Fruit fly (Drosophila melanogaster) whole organism, prepupa: ENCODE measurements around the gene Ubi-p63E.
A peak's percentile ranks its signal among the peaks of the same experiment; 100 is the strongest.

Experiments used
- Blimp-1 ChIP-seq: fragments of 200-800 bp; sonication (Bioruptor generic); optimal IDR thresholded peaks from 3 replicates; lab custom pipeline; 2017; ENCODE audit warnings: missing biosample characterization, missing genetic modification characterization, mild to moderate bottlenecking, moderate library complexity, missing genetic modification reagents
- CG10631 ChIP-seq: fragments of 200-800 bp; sonication (Bioruptor generic); optimal IDR thresholded peaks from 2 replicates; lab custom pipeline; 2016; ENCODE audit warnings: missing biosample characterization, missing genetic modification characterization
- CG10669 ChIP-seq: fragments of 200-800 bp; sonication (Bioruptor generic); optimal IDR thresholded peaks from 3 replicates; lab custom pipeline; 2018; ENCODE audit warnings: missing biosample characterization, mild to moderate bottlenecking, missing genetic modification characterization, moderate library complexity
- CG11294 ChIP-seq: fragments of 200-800 bp; sonication (Bioruptor generic); IDR thresholded peaks from 2 replicates; pipeline ENCODE4 v1.3.6; 2022; ENCODE audit warnings: missing biosample characterization, missing genetic modification characterization
- CG11762 ChIP-seq: fragments of 200-800 bp; sonication (Bioruptor generic); optimal IDR thresholded peaks from 3 replicates; lab custom pipeline; 2016; ENCODE audit warnings: missing biosample characterization, missing genetic modification characterization; ENCODE audit not compliant: insufficient read depth
- CG11902 ChIP-seq: fragments of 200-800 bp; sonication (Bioruptor generic); optimal IDR thresholded peaks from 3 replicates; lab custom pipeline; 2016; ENCODE audit warnings: missing biosample characterization, missing genetic modification characterization
- CG15336 ChIP-seq: fragments of 200-800 bp; sonication (Bioruptor generic); IDR thresholded peaks from 2 replicates; pipeline ENCODE4 v1.3.6; 2022; ENCODE audit warnings: missing biosample characterization, missing genetic modification characterization
- CG1621 ChIP-seq: fragments of 200-800 bp; sonication (Bioruptor generic); optimal IDR thresholded peaks from 3 replicates; lab custom pipeline; 2018; ENCODE audit warnings: missing biosample characterization, mild to moderate bottlenecking, missing genetic modification characterization
- CG3032 ChIP-seq: fragments of 200-800 bp; optimal IDR thresholded peaks from 2 replicates; lab custom pipeline; 2019; ENCODE audit warnings: missing biosample characterization, mild to moderate bottlenecking, missing genetic modification characterization, moderate library complexity
- CG32006 ChIP-seq: fragments of 200-800 bp; sonication (Bioruptor generic); optimal IDR thresholded peaks from 3 replicates; lab custom pipeline; 2017; ENCODE audit warnings: missing biosample characterization, mild to moderate bottlenecking, missing genetic modification characterization
- CG34406 ChIP-seq: fragments of 200-800 bp; sonication (Bioruptor generic); optimal IDR thresholded peaks from 3 replicates; lab custom pipeline; 2016; ENCODE audit warnings: missing biosample characterization, missing genetic modification characterization
- CG4318 ChIP-seq: fragments of 200-800 bp; sonication (Bioruptor generic); optimal IDR thresholded peaks from 3 replicates; lab custom pipeline; 2017; ENCODE audit warnings: missing biosample characterization, mild to moderate bottlenecking, missing genetic modification characterization
- CG6276 ChIP-seq: fragments of 200-800 bp; sonication (Bioruptor generic); optimal IDR thresholded peaks from 2 replicates; lab custom pipeline; 2017; ENCODE audit warnings: missing biosample characterization, mild to moderate bottlenecking, missing genetic modification characterization
- CG6792 ChIP-seq: fragments of 200-800 bp; sonication (Bioruptor generic); optimal IDR thresholded peaks from 3 replicates; lab custom pipeline; 2016; ENCODE audit warnings: missing biosample characterization, missing genetic modification characterization
- CG6808 ChIP-seq: fragments of 200-800 bp; sonication (Bioruptor generic); optimal IDR thresholded peaks from 3 replicates; lab custom pipeline; 2017; ENCODE audit warnings: missing biosample characterization, missing genetic modification characterization, mild to moderate bottlenecking, moderate library complexity, missing genetic modification reagents
- CG6854 ChIP-seq: fragments of 200-800 bp; sonication (Bioruptor generic); optimal IDR thresholded peaks from 2 replicates; lab custom pipeline; 2017; ENCODE audit warnings: missing biosample characterization, mild to moderate bottlenecking, missing genetic modification characterization
- CG7368 ChIP-seq: fragments of 200-800 bp; sonication (Bioruptor generic); optimal IDR thresholded peaks from 3 replicates; lab custom pipeline; 2016; ENCODE audit warnings: missing biosample characterization, missing genetic modification characterization
- CG8632 ChIP-seq: fragments of 200-800 bp; sonication (Bioruptor generic); optimal IDR thresholded peaks from 3 replicates; lab custom pipeline; 2016; ENCODE audit warnings: missing biosample characterization, missing genetic modification characterization
- CG9139 ChIP-seq: fragments of 200-800 bp; sonication (Bioruptor generic); optimal IDR thresholded peaks from 3 replicates; lab custom pipeline; 2017; ENCODE audit warnings: missing biosample characterization, mild to moderate bottlenecking, missing genetic modification characterization
- Eip78C ChIP-seq: fragments of 200-800 bp; sonication (Bioruptor generic); peaks from one replicate; lab custom pipeline; 2016; ENCODE audit warnings: missing biosample characterization, missing genetic modification characterization
- Eip93F ChIP-seq: fragments of 200-800 bp; sonication (Bioruptor generic); optimal IDR thresholded peaks from 2 replicates; lab custom pipeline; 2016; ENCODE audit warnings: missing biosample characterization, mild to moderate bottlenecking, missing genetic modification characterization
- Ets21C ChIP-seq: fragments of 200-800 bp; sonication (Bioruptor generic); optimal IDR thresholded peaks from 3 replicates; lab custom pipeline; 2016; ENCODE audit warnings: missing biosample characterization, missing genetic modification characterization
- Ets96B ChIP-seq: fragments of 200-800 bp; optimal IDR thresholded peaks from 2 replicates; lab custom pipeline; 2019; ENCODE audit warnings: missing biosample characterization, mild to moderate bottlenecking, missing genetic modification characterization, moderate library complexity
- Hr38 ChIP-seq: sonication (Bioruptor generic); optimal IDR thresholded peaks from 2 replicates; lab custom pipeline; 2016; ENCODE audit warnings: missing biosample characterization, missing genetic modification characterization
- Hr39 ChIP-seq: fragments of 200-800 bp; sonication (Bioruptor generic); optimal IDR thresholded peaks from 2 replicates; lab custom pipeline; 2016; ENCODE audit warnings: missing biosample characterization, missing genetic modification characterization
- Lpt ChIP-seq: fragments of 200-800 bp; sonication (Bioruptor generic); optimal IDR thresholded peaks from 3 replicates; lab custom pipeline; 2016; ENCODE audit warnings: missing biosample characterization, missing genetic modification characterization
- OdsH ChIP-seq: fragments of 200-800 bp; sonication (Bioruptor generic); optimal IDR thresholded peaks from 3 replicates; lab custom pipeline; 2016; ENCODE audit warnings: missing biosample characterization, missing genetic modification characterization
- Smox ChIP-seq: fragments of 200-800 bp; sonication (Bioruptor generic); optimal IDR thresholded peaks from 3 replicates; lab custom pipeline; 2016; ENCODE audit warnings: missing biosample characterization, missing genetic modification characterization
- Sox102F ChIP-seq: fragments of 200-800 bp; sonication (Bioruptor generic); optimal IDR thresholded peaks from 2 replicates; lab custom pipeline; 2016; ENCODE audit warnings: missing biosample characterization, mild to moderate bottlenecking, missing genetic modification characterization
- Sox14 ChIP-seq: fragments of 200-800 bp; sonication (Bioruptor generic); optimal IDR thresholded peaks from 3 replicates; lab custom pipeline; 2016; ENCODE audit warnings: missing biosample characterization, missing genetic modification characterization
- Sox15 ChIP-seq: fragments of 200-800 bp; sonication (Bioruptor generic); optimal IDR thresholded peaks from 3 replicates; lab custom pipeline; 2016; ENCODE audit warnings: missing biosample characterization, missing genetic modification characterization
- achi ChIP-seq: fragments of 200-800 bp; sonication (Bioruptor generic); optimal IDR thresholded peaks from 3 replicates; lab custom pipeline; 2016; ENCODE audit warnings: missing biosample characterization, missing genetic modification characterization
- dsx ChIP-seq: fragments of 200-800 bp; optimal IDR thresholded peaks from 3 replicates; lab custom pipeline; 2019; ENCODE audit warnings: missing biosample characterization, mild to moderate bottlenecking, missing genetic modification characterization, moderate library complexity; ENCODE audit not compliant: poor library complexity, severe bottlenecking
- fd59A ChIP-seq: fragments of 200-800 bp; sonication (Bioruptor generic); optimal IDR thresholded peaks from 2 replicates; lab custom pipeline; 2017; ENCODE audit warnings: missing biosample characterization, mild to moderate bottlenecking, missing genetic modification characterization, missing genetic modification reagents
- fd85E ChIP-seq: fragments of 200-800 bp; sonication (Bioruptor generic); optimal IDR thresholded peaks from 3 replicates; lab custom pipeline; 2016; ENCODE audit warnings: missing biosample characterization, missing genetic modification characterization
- fkh ChIP-seq: fragments of 200-800 bp; sonication (Bioruptor generic); optimal IDR thresholded peaks from 3 replicates; lab custom pipeline; 2017; ENCODE audit warnings: missing biosample characterization, mild to moderate bottlenecking, missing genetic modification characterization, moderate library complexity
- lz ChIP-seq: fragments of 200-800 bp; sonication (Bioruptor generic); optimal IDR thresholded peaks from 3 replicates; lab custom pipeline; 2016; ENCODE audit warnings: missing biosample characterization, missing genetic modification characterization
- net ChIP-seq: fragments of 200-800 bp; sonication (Bioruptor generic); optimal IDR thresholded peaks from 3 replicates; lab custom pipeline; 2016; ENCODE audit warnings: missing biosample characterization, missing genetic modification characterization
- pdm3 ChIP-seq: fragments of 200-800 bp; sonication (Bioruptor generic); optimal IDR thresholded peaks from 3 replicates; lab custom pipeline; 2016; ENCODE audit warnings: missing biosample characterization, missing genetic modification characterization
- spab ChIP-seq: fragments of 200-800 bp; sonication (Bioruptor generic); optimal IDR thresholded peaks from 2 replicates; lab custom pipeline; 2017; ENCODE audit warnings: missing biosample characterization, mild to moderate bottlenecking, missing genetic modification characterization, missing genetic modification reagents
- svp ChIP-seq: fragments of 200-800 bp; sonication (Bioruptor generic); peaks from one replicate; lab custom pipeline; 2016; ENCODE audit warnings: missing biosample characterization, missing genetic modification characterization
- vri ChIP-seq: fragments of 200-800 bp; sonication (Bioruptor generic); optimal IDR thresholded peaks from 3 replicates; lab custom pipeline; 2016; ENCODE audit warnings: missing biosample characterization, mild to moderate bottlenecking, missing genetic modification characterization

The Ubi-p63E gene

dm6 chr3L:3851847-3852246, 51.1 kb downstream of the Ubi-p63E start (continued):
- peak; percentile 17 for TF ChIP-seq CG8632 (GFP tag; lab: Kevin White, UChicago)
- peak; percentile 47 for TF ChIP-seq CG6792 (GFP tag; lab: Kevin White, UChicago)
- TF ChIP-seq CG9139 (GFP tag; lab: Kevin White, UChicago): no peak
- TF ChIP-seq CG3032 (tag; lab: Kevin White, UChicago): peak; percentile 56
- TF ChIP-seq Smox: peak; percentile 1
- TF ChIP-seq CG1621 (tag; lab: Kevin White, UChicago): peak; percentile 49
- TF ChIP-seq CG32006 (GFP tag; lab: Kevin White, UChicago): peak; percentile 32
- no peak for TF ChIP-seq Lpt
- TF ChIP-seq CG15336: no peak
- TF ChIP-seq CG10631: peak; percentile 44
- TF ChIP-seq CG10669 (GFP tag; lab: Kevin White, UChicago): peak; percentile 55
- no peak for TF ChIP-seq fkh
- TF ChIP-seq Sox14 (GFP tag; lab: Kevin White, UChicago): peak; percentile 21
- peak; percentile 48 for TF ChIP-seq OdsH (GFP tag; lab: Kevin White, UChicago)
- no peak for TF ChIP-seq Eip93F (GFP tag; lab: Kevin White, UChicago)
- peak; percentile 44 for TF ChIP-seq pdm3 (GFP tag; lab: Kevin White, UChicago)
- TF ChIP-seq Ets96B (tag; lab: Kevin White, UChicago): peak; percentile 58

dm6 chr3L:3851048-3851447, 51.9 kb downstream of the Ubi-p63E start:
- TF ChIP-seq Smox (no peak), CG11762 (GFP tag; lab: Kevin White, UChicago) (no peak), Eip78C (GFP tag; lab: Kevin White, UChicago) (no peak), CG6808 (no peak), Sox14 (GFP tag; lab: Kevin White, UChicago) (no peak), CG1621 (tag; lab: Kevin White, UChicago) (no peak), achi (GFP tag; lab: Kevin White, UChicago) (no peak), Ets21C (no peak), Hr38 (GFP tag; lab: Kevin White, UChicago) (no peak), spab (GFP tag; lab: Kevin White, UChicago) (no peak), CG6276 (GFP tag; lab: Kevin White, UChicago) (no peak), CG6854 (GFP tag; lab: Kevin White, UChicago) (no peak), CG7368 (no peak), CG15336 (no peak), CG34406 (GFP tag; lab: Kevin White, UChicago) (no peak), Blimp-1 (GFP tag; lab: Kevin White, UChicago) (no peak)

- no peak for TF ChIP-seq CG11294
- no peak for TF ChIP-seq CG4318
- no peak for TF ChIP-seq Blimp-1 (GFP tag; lab: Kevin White, UChicago)
- TF ChIP-seq OdsH (GFP tag; lab: Kevin White, UChicago): no peak
- TF ChIP-seq Ets96B (tag; lab: Kevin White, UChicago): no peak
- TF ChIP-seq vri: no peak
- TF ChIP-seq Eip93F (GFP tag; lab: Kevin White, UChicago): no peak
- TF ChIP-seq Ets21C: no peak
- TF ChIP-seq fd85E: no peak
- TF ChIP-seq fd59A (GFP tag; lab: Kevin White, UChicago): no peak
- TF ChIP-seq lz (GFP tag; lab: Kevin White, UChicago): no peak
- no peak for TF ChIP-seq net (GFP tag; lab: Kevin White, UChicago)
- no peak for TF ChIP-seq Hr39 (GFP tag; lab: Kevin White, UChicago)
- TF ChIP-seq CG15336: no peak
- no peak for TF ChIP-seq CG11762 (GFP tag; lab: Kevin White, UChicago)
Observed at dm6 chr3L:3850477-3850876, 52.5 kb downstream of the Ubi-p63E start.

- TF ChIP-seq Sox102F (GFP tag; lab: Kevin White, UChicago): no peak
- TF ChIP-seq CG32006 (GFP tag; lab: Kevin White, UChicago): no peak
- TF ChIP-seq CG6854 (GFP tag; lab: Kevin White, UChicago): no peak
- TF ChIP-seq svp: no peak
- TF ChIP-seq fkh: no peak
- TF ChIP-seq CG11762 (GFP tag; lab: Kevin White, UChicago): no peak
- no peak for TF ChIP-seq CG11902 (GFP tag; lab: Kevin White, UChicago)
- TF ChIP-seq dsx: no peak
- no peak for TF ChIP-seq lz (GFP tag; lab: Kevin White, UChicago)
- TF ChIP-seq CG10669 (GFP tag; lab: Kevin White, UChicago): no peak
- no peak for TF ChIP-seq Sox15
- TF ChIP-seq Eip93F (GFP tag; lab: Kevin White, UChicago): no peak
Observed at dm6 chr3L:3849763-3850162, 53.2 kb downstream of the Ubi-p63E start.
